Worm (Caenorhabditis elegans): ENCODE data around the gene F16G10.10.

Gene F16G10.10

DNA sequence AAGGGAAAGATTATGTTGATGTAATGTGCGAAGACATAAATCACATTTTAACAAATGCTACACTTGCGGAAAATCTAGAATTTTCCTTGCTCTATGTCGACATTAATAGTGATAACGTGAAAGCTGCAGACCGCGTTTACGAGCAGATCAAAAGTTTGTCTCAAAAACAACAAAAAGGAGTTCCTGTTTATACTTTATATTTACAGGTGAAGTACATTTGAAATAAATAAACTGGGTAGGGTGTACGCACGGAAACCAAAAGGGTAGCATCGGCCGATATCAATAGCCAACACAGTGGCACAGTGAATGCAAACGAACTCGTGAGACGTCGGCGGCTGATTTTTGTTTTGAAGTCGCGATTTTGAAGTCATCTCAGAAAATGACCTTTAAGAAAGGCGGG, 31.6 kb upstream of the F16G10.10 start:
- TF ChIP-seq unc-120 (tag; optimal IDR thresholded peaks at IDR 0.05; ENCODE audit: poor library complexity, severe bottlenecking) (no peak), nhr-28 (tag; optimal IDR thresholded peaks at IDR 0.05) (no peak), elt-3 (tag; optimal IDR thresholded peaks at IDR 0.05) (no peak), unc-62 (GFP tag; optimal IDR thresholded peaks at IDR 0.05) (no peak), cnd-1 (tag; optimal IDR thresholded peaks at IDR 0.05) (no peak), elt-1 (tag; optimal IDR thresholded peaks at IDR 0.05; ENCODE audit: borderline replicate concordance, insufficient read depth) (no peak), mep-1 (tag; optimal IDR thresholded peaks at IDR 0.05) (no peak), nhr-2 (tag; optimal IDR thresholded peaks at IDR 0.05) (no peak), ces-1 (GFP tag; optimal IDR thresholded peaks at IDR 0.05) (no peak), M03D4.4 (tag; optimal IDR thresholded peaks at IDR 0.05) (no peak)

DNA sequence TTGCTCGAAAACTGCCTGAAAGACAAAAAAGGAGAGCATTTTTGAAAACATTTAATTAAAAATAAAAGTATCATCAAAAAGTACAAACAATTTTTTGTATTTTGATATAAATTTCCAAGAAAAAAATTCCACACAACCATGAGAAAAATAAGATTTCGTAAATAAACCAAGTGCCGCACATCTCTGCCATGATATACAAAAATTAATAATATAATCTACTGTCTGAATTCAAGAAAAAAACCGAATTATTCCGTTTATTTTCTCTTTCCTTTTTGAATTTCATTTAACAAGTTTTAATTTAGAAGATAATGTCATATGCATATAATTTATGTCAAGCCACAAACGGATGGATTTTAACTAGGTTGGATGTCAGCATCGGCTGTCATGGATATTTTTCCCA, 31.1 kb upstream of the F16G10.10 start, which contains the start of gene F42G2.2:
F42G2.2 (plus strand) TSS at position 301 of the 400 bp plus-strand sequence.
- no peak for TF ChIP-seq lsy-2 (tag; optimal IDR thresholded peaks at IDR 0.05)
- no peak for TF ChIP-seq sem-2 (GFP tag; optimal IDR thresholded peaks at IDR 0.05)
- TF ChIP-seq ceh-43 (GFP tag; optimal IDR thresholded peaks at IDR 0.05): no peak
- TF ChIP-seq mls-2 (tag; optimal IDR thresholded peaks at IDR 0.05): no peak
- TF ChIP-seq mep-1 (tag; optimal IDR thresholded peaks at IDR 0.05): no peak
- TF ChIP-seq nhr-12 (tag; optimal IDR thresholded peaks at IDR 0.05): no peak
- TF ChIP-seq ham-2 (GFP tag; optimal IDR thresholded peaks at IDR 0.05): no peak

DNA sequence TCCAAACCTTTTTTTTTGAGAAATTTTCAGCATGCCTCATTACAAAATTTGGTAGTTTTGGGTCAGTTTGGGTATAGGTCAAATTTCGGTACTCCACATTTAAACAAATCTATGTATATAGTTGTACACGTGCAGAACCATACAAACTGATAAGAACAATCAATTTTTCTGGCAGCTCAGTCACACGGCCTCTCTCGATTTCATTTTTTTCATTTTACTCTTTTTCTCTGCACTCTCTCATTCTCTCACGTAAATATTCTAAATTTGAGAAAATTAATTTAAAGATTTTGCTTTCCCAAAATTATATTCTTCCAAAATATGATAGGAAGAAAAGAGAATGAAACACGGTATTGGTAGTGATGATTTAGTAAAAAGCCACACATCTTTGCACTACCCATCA, 30.4 kb upstream of the F16G10.10 start:
- TF ChIP-seq nhr-237 (tag; optimal IDR thresholded peaks at IDR 0.05): no peak
- no peak for TF ChIP-seq unc-39 (tag; optimal IDR thresholded peaks at IDR 0.05)

DNA sequence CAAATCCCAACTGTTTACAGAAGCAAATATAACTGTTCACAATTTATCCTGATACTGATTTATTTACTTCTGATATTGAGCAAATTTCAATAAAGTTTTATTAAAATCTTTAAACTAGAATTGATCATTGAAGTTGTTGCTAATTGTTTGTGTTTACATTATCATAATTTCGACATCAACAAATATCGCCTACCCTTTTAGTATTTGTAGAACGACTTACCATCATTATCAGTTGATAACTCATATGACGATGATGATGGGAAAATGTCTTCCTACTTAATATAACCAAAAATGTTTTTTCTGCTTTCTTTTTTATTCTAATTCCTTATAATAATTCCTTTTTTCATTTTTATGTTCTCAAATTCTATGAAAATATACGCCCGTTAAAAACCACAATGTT, 29.9 kb upstream of the F16G10.10 start:
- TF ChIP-seq nhr-76 (tag; optimal IDR thresholded peaks at IDR 0.05) (no peak), unc-39 (tag; optimal IDR thresholded peaks at IDR 0.05) (no peak), blmp-1 (tag; optimal IDR thresholded peaks at IDR 0.05) (no peak), hlh-1 (tag; optimal IDR thresholded peaks at IDR 0.05) (no peak), nhr-28 (tag; optimal IDR thresholded peaks at IDR 0.05) (no peak), nhr-12 (tag; optimal IDR thresholded peaks at IDR 0.05) (no peak), sem-2 (GFP tag; optimal IDR thresholded peaks at IDR 0.05) (no peak)

DNA sequence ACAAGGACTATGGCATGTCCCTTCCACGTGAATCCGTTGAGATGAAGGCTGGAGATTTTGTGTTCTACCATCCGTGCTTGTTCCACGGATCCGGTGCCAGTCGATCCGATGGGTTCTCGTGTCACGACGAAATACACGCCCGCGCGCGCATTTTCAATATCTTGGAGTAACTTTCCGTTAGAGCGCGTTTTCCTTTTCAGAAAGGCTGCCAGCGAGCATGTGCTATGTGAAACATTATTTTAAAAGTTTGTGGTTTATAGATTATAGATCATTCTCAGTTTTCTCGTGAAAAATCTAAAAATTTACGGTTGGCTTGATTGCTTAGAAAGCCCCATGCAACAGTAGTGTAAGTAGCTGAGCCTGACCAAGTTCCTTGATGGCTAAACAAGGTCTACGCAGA, 28.1 kb upstream of the F16G10.10 start, which contains the start of gene fbxc-20:
fbxc-20 (plus strand) TSS at position 301 of the 400 bp plus-strand sequence.
- no peak for TF ChIP-seq ceh-39 (tag; optimal IDR thresholded peaks at IDR 0.05)
- TF ChIP-seq ces-1 (GFP tag; optimal IDR thresholded peaks at IDR 0.05): no peak
- TF ChIP-seq sem-2 (GFP tag; optimal IDR thresholded peaks at IDR 0.05): no peak
- no peak for TF ChIP-seq ztf-11 (tag; optimal IDR thresholded peaks at IDR 0.05)
- no peak for TF ChIP-seq hlh-1 (tag; optimal IDR thresholded peaks at IDR 0.05)
- TF ChIP-seq mls-2 (tag; optimal IDR thresholded peaks at IDR 0.05): no peak
- no peak for TF ChIP-seq ham-2 (GFP tag; optimal IDR thresholded peaks at IDR 0.05)
- no peak for TF ChIP-seq unc-39 (tag; optimal IDR thresholded peaks at IDR 0.05)
- no peak for TF ChIP-seq flh-1 (GFP tag; optimal IDR thresholded peaks at IDR 0.05)
- no peak for TF ChIP-seq nhr-12 (tag; optimal IDR thresholded peaks at IDR 0.05)
- no peak for TF ChIP-seq elt-3 (tag; optimal IDR thresholded peaks at IDR 0.05)
- TF ChIP-seq unc-120 (tag; optimal IDR thresholded peaks at IDR 0.05; ENCODE audit: poor library complexity, severe bottlenecking): no peak
- TF ChIP-seq drap-1 (GFP tag; optimal IDR thresholded peaks at IDR 0.05): no peak
- TF ChIP-seq cnd-1 (tag; optimal IDR thresholded peaks at IDR 0.05): no peak
- TF ChIP-seq nhr-28 (tag; optimal IDR thresholded peaks at IDR 0.05): no peak
- no peak for TF ChIP-seq sptf-1 (tag; optimal IDR thresholded peaks at IDR 0.05)

DNA sequence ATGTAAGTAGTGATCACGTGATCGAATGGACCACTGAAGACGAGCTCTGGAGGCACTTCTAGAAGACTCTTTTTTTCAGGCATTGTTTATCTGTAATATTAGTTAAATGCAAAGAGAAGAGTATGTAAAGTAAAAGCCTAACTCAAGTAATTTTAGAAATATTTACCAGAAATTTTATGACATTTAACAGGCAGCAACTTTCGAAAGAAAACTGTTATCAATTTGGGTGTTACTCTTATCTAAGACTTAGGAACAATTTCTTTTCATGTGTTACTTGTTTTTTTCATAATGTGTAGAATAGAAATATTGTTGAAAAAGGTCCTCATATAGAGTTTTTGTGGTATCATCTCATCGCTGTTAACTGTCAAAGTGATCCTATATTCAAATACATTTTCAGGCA, 27.1 kb upstream of the F16G10.10 start, which contains the start of the genes F42G2.5 and F42G2.7:
F42G2.5 (minus strand) TSS at position 101 of the 400 bp plus-strand sequence.
F42G2.7 (plus strand) TSS at position 270 of the 400 bp plus-strand sequence.
- TF ChIP-seq ztf-11 (tag; optimal IDR thresholded peaks at IDR 0.05) (no peak), unc-39 (tag; optimal IDR thresholded peaks at IDR 0.05) (no peak), elt-1 (tag; optimal IDR thresholded peaks at IDR 0.05; ENCODE audit: borderline replicate concordance, insufficient read depth) (no peak), sem-2 (GFP tag; optimal IDR thresholded peaks at IDR 0.05) (no peak), tbx-8 (GFP tag; optimal IDR thresholded peaks at IDR 0.05) (no peak), pha-4 (tag; optimal IDR thresholded peaks at IDR 0.05) (no peak), unc-120 (tag; optimal IDR thresholded peaks at IDR 0.05; ENCODE audit: poor library complexity, severe bottlenecking) (no peak), lin-32 (GFP tag; optimal IDR thresholded peaks at IDR 0.05) (no peak)

All from whole organism, mixed stage, embryonic.